Fruit fly (Drosophila melanogaster) whole organism: ENCODE data around the gene CG31778.

Source experiments
- CG8478 ChIP-seq: fragments of >200 bp; optimal IDR thresholded peaks from 2 replicates; lab custom pipeline; 2018; ENCODE audit warnings: inconsistent platforms
- Dll ChIP-seq: fragments of >200 bp; optimal IDR thresholded peaks from 2 replicates; lab custom pipeline; 2017
- EcR ChIP-seq, 2 experiments: fragments of >200 bp; optimal IDR thresholded peaks; 2 replicates each; lab custom pipeline; 2017; ENCODE audit warnings: missing biosample characterization in 2 of 2, missing genetic modification characterization in 2 of 2, missing genetic modification reagents in 2 of 2
- pan ChIP-seq: fragments of >200 bp; optimal IDR thresholded peaks from 2 replicates; lab custom pipeline; 2017
- psq ChIP-seq: fragments of >200 bp; optimal IDR thresholded peaks from 2 replicates; lab custom pipeline; 2017
- usp ChIP-seq: fragments of >200 bp; optimal IDR thresholded peaks from 2 replicates; lab custom pipeline; 2017; ENCODE audit warnings: missing biosample characterization, missing genetic modification characterization, mixed read lengths

The CG31778 gene

dm6 chr2L:3695361-3695818 lies 9.9 kb downstream of the CG31778 start, which contains the start of gene CG16713:
Gene CG16713, minus strand, starts transcription at chr2L:3695411.
- TF ChIP-seq CG8478 (lab: Kevin White, UChicago) (no peak), usp (no peak), EcR (GFP tag; optimal IDR thresholded peaks at IDR 0.05; lab: Kevin White, UChicago) (no peak), psq (lab: Kevin White, UChicago) (no peak), pan (lab: Kevin White, UChicago) (no peak), Dll (no peak)

dm6 chr2L:3694920-3695319 lies 10.4 kb downstream of the CG31778 start, which contains the start of gene CG43165:
Gene CG43165, minus strand, starts transcription at chr2L:3695020.
- TF ChIP-seq Dll (no peak), CG8478 (lab: Kevin White, UChicago) (no peak), psq (lab: Kevin White, UChicago) (no peak)

- no peak for TF ChIP-seq Dll
- no peak for TF ChIP-seq psq (lab: Kevin White, UChicago)
- TF ChIP-seq EcR (GFP tag; optimal IDR thresholded peaks at IDR 0.05; lab: Kevin White, UChicago), result no peak
- TF ChIP-seq usp, result no peak
These were observed 11.5 kb downstream of the CG31778 start, which contains the start of gene Acp24A4 for dm6 chr2L:3693805-3694204. Gene Acp24A4, minus strand, starts transcription at chr2L:3693905.

dm6 chr2L:3693082-3693481 lies 12.2 kb downstream of the CG31778 start, which contains the start of gene CG3513:
Gene CG3513, minus strand, starts transcription at chr2L:3693182.
- TF ChIP-seq EcR (GFP tag; optimal IDR thresholded peaks at IDR 0.05; lab: Kevin White, UChicago) (no peak), usp (no peak), psq (lab: Kevin White, UChicago) (no peak), Dll (no peak), pan (lab: Kevin White, UChicago) (no peak), CG8478 (lab: Kevin White, UChicago) (no peak)

- no peak for TF ChIP-seq pan (lab: Kevin White, UChicago)
- TF ChIP-seq usp, result no peak
- TF ChIP-seq CG8478 (lab: Kevin White, UChicago), result no peak
These were observed 12.8 kb downstream of the CG31778 start, which contains the start of gene CG16704 for dm6 chr2L:3692466-3692865. Gene CG16704, minus strand, starts transcription at chr2L:3692587.

- TF ChIP-seq psq (lab: Kevin White, UChicago), result no peak
- no peak for TF ChIP-seq usp
- TF ChIP-seq EcR (GFP tag; optimal IDR thresholded peaks at IDR 0.05; lab: Kevin White, UChicago), result no peak
- TF ChIP-seq Dll, result no peak
- TF ChIP-seq pan (lab: Kevin White, UChicago), result no peak
- TF ChIP-seq CG8478 (lab: Kevin White, UChicago), result no peak
These were observed 20.0 kb downstream of the CG31778 start for dm6 chr2L:3685139-3685851.

- TF ChIP-seq psq (lab: Kevin White, UChicago) (no peak), pan (lab: Kevin White, UChicago) (no peak), CG8478 (lab: Kevin White, UChicago) (no peak), EcR (GFP tag; optimal IDR thresholded peaks at IDR 0.05; lab: Kevin White, UChicago) (no peak), Dll (no peak), usp (no peak)
These were observed 22.8 kb downstream of the CG31778 start for dm6 chr2L:3682489-3682888.

- no peak for TF ChIP-seq EcR (GFP tag; optimal IDR thresholded peaks at IDR 0.05; lab: Kevin White, UChicago)
These were observed 23.9 kb downstream of the CG31778 start for dm6 chr2L:3681338-3681737.

- TF ChIP-seq psq (lab: Kevin White, UChicago) (no peak), CG8478 (lab: Kevin White, UChicago) (no peak), usp (no peak), Dll (no peak), EcR (GFP tag; optimal IDR thresholded peaks at IDR 0.05; lab: Kevin White, UChicago) (no peak), pan (lab: Kevin White, UChicago) (no peak)
These were observed 29.5 kb downstream of the CG31778 start for dm6 chr2L:3675770-3676169.

- no peak for TF ChIP-seq EcR (GFP tag; optimal IDR thresholded peaks at IDR 0.05; lab: Kevin White, UChicago)
- no peak for TF ChIP-seq pan (lab: Kevin White, UChicago)
- TF ChIP-seq psq (lab: Kevin White, UChicago), result no peak
- no peak for TF ChIP-seq CG8478 (lab: Kevin White, UChicago)
- no peak for TF ChIP-seq usp
- no peak for TF ChIP-seq Dll
These were observed 34.8 kb downstream of the CG31778 start, which contains the start of gene Sfp24Bc for dm6 chr2L:3670481-3670880. Gene Sfp24Bc, minus strand, starts transcription at chr2L:3670581.

dm6 chr2L:3669675-3670074 lies 35.6 kb downstream of the CG31778 start, which contains the start of gene Sfp24Bb:
Gene Sfp24Bb, minus strand, starts transcription at chr2L:3669775.
- TF ChIP-seq pan (lab: Kevin White, UChicago) (no peak), CG8478 (lab: Kevin White, UChicago) (no peak), Dll (no peak), EcR (GFP tag; optimal IDR thresholded peaks at IDR 0.05; lab: Kevin White, UChicago) (no peak), usp (no peak), psq (lab: Kevin White, UChicago) (no peak)

dm6 chr2L:3669034-3669433 lies 36.3 kb downstream of the CG31778 start, which contains the start of gene Sfp24Bd:
Gene Sfp24Bd, minus strand, starts transcription at chr2L:3669134.
- TF ChIP-seq EcR (GFP tag; optimal IDR thresholded peaks at IDR 0.05; lab: Kevin White, UChicago) (no peak), Dll (no peak), pan (lab: Kevin White, UChicago) (no peak), usp (no peak), CG8478 (lab: Kevin White, UChicago) (no peak), psq (lab: Kevin White, UChicago) (no peak)
